Worm (Caenorhabditis elegans): ENCODE results near the gene R11H6.4.

R11H6.4 gene

ce11 chrV:14603755-14604154 lies 6.0 kb upstream of the R11H6.4 start:
- TF ChIP-seq snpc-4 (tag; optimal IDR thresholded peaks at IDR 0.05), result no peak
- no peak for TF ChIP-seq egl-27 (tag; optimal IDR thresholded peaks at IDR 0.05)
- TF ChIP-seq lin-39 (tag; optimal IDR thresholded peaks at IDR 0.05), result no peak
- no peak for TF ChIP-seq nhr-25 (tag; optimal IDR thresholded peaks at IDR 0.05)
- TF ChIP-seq ztf-4 (tag; optimal IDR thresholded peaks at IDR 0.05), result no peak
- peak; percentile 66 for TF ChIP-seq elt-1 (tag; optimal IDR thresholded peaks at IDR 0.05)
- no peak for TF ChIP-seq lsy-12 (tag; optimal IDR thresholded peaks at IDR 0.05)

- no peak for TF ChIP-seq aly-2 (tag; optimal IDR thresholded peaks at IDR 0.05)
- no peak for TF ChIP-seq ZK546.5 (tag; optimal IDR thresholded peaks at IDR 0.05)
- no peak for TF ChIP-seq sea-2 (GFP tag; optimal IDR thresholded peaks at IDR 0.05)
- no peak for TF ChIP-seq jun-1 (tag; optimal IDR thresholded peaks at IDR 0.05)
- TF ChIP-seq nhr-237 (tag; optimal IDR thresholded peaks at IDR 0.05), result no peak
- no peak for TF ChIP-seq fkh-2 (tag; optimal IDR thresholded peaks at IDR 0.05)
- TF ChIP-seq nfya-1 (tag; optimal IDR thresholded peaks at IDR 0.05; ENCODE audit: insufficient read depth), result no peak
- no peak for TF ChIP-seq unc-39 (tag; optimal IDR thresholded peaks at IDR 0.05)
- no peak for TF ChIP-seq elt-2 (tag; optimal IDR thresholded peaks at IDR 0.05)
- TF ChIP-seq ceh-9 (tag; optimal IDR thresholded peaks at IDR 0.05), result no peak
- TF ChIP-seq ztf-4 (tag; optimal IDR thresholded peaks at IDR 0.05), result no peak
- no peak for TF ChIP-seq nhr-77 (tag; optimal IDR thresholded peaks at IDR 0.05)
- TF ChIP-seq ceh-82 (tag; optimal IDR thresholded peaks at IDR 0.05), result no peak
- no peak for TF ChIP-seq nhr-76 (tag; optimal IDR thresholded peaks at IDR 0.05)
- no peak for TF ChIP-seq lin-39 (tag; optimal IDR thresholded peaks at IDR 0.05)
- TF ChIP-seq R02D3.7 (tag; optimal IDR thresholded peaks at IDR 0.05), result no peak
Observed at ce11 chrV:14610781-14611180, 1.0 kb downstream of the R11H6.4 start.

- TF ChIP-seq snpc-4 (tag; optimal IDR thresholded peaks at IDR 0.05), result no peak
- no peak for TF ChIP-seq daf-12 (tag; optimal IDR thresholded peaks at IDR 0.05)
- no peak for TF ChIP-seq skn-1 (tag; optimal IDR thresholded peaks at IDR 0.05)
- TF ChIP-seq nhr-237 (tag; optimal IDR thresholded peaks at IDR 0.05), result no peak
- peak; percentile 51 for TF ChIP-seq hmg-11 (tag; optimal IDR thresholded peaks at IDR 0.05)
- no peak for TF ChIP-seq tbx-2 (tag; optimal IDR thresholded peaks at IDR 0.05)
- TF ChIP-seq unc-39 (tag; optimal IDR thresholded peaks at IDR 0.05), result no peak
- no peak for TF ChIP-seq egl-5 (tag; optimal IDR thresholded peaks at IDR 0.05)
- TF ChIP-seq lin-39 (tag; optimal IDR thresholded peaks at IDR 0.05), result peak; percentile 39
- TF ChIP-seq nhr-11 (tag; optimal IDR thresholded peaks at IDR 0.05), result no peak
- no peak for TF ChIP-seq sea-2 (GFP tag; optimal IDR thresholded peaks at IDR 0.05)
- peak; percentile 92 for TF ChIP-seq nfya-1 (tag; optimal IDR thresholded peaks at IDR 0.05; ENCODE audit: insufficient read depth)
- no peak for TF ChIP-seq ceh-9 (tag; optimal IDR thresholded peaks at IDR 0.05)
- TF ChIP-seq zag-1 (tag; optimal IDR thresholded peaks at IDR 0.05), result no peak
- no peak for TF ChIP-seq fkh-10 (GFP tag; optimal IDR thresholded peaks at IDR 0.05)
- TF ChIP-seq fos-1 (tag; optimal IDR thresholded peaks at IDR 0.05), result no peak
- TF ChIP-seq nhr-67 (tag; optimal IDR thresholded peaks at IDR 0.05), result no peak
- no peak for TF ChIP-seq R02D3.7 (tag; optimal IDR thresholded peaks at IDR 0.05)
- TF ChIP-seq lin-15B (tag; optimal IDR thresholded peaks at IDR 0.05), result peak; percentile 55
- TF ChIP-seq pha-4 (tag; optimal IDR thresholded peaks at IDR 0.05), result peak; percentile 80
- TF ChIP-seq elt-1 (tag; optimal IDR thresholded peaks at IDR 0.05), result no peak
- no peak for TF ChIP-seq nhr-25 (tag; optimal IDR thresholded peaks at IDR 0.05)
- no peak for TF ChIP-seq ZK546.5 (tag; optimal IDR thresholded peaks at IDR 0.05)
- no peak for TF ChIP-seq nhr-43 (tag; optimal IDR thresholded peaks at IDR 0.05; ENCODE audit: poor library complexity, severe bottlenecking)
- TF ChIP-seq jun-1 (tag; optimal IDR thresholded peaks at IDR 0.05), result no peak
- no peak for TF ChIP-seq ceh-82 (tag; optimal IDR thresholded peaks at IDR 0.05)
- TF ChIP-seq pqm-1 (tag; optimal IDR thresholded peaks at IDR 0.05), result no peak
Observed at ce11 chrV:14612168-14612567, 2.4 kb downstream of the R11H6.4 start, which contains the start of the genes R11H6.5 and ccnk-1. Gene R11H6.5, minus strand, starts transcription at chrV:14612222. Gene ccnk-1, plus strand, starts transcription at chrV:14612548.

ce11 chrV:14614454-14614853 lies 4.7 kb downstream of the R11H6.4 start:
- TF ChIP-seq aly-2 (tag; optimal IDR thresholded peaks at IDR 0.05) (no peak), nfya-1 (tag; optimal IDR thresholded peaks at IDR 0.05; ENCODE audit: insufficient read depth) (peak; percentile 86), nhr-25 (tag; optimal IDR thresholded peaks at IDR 0.05) (no peak), nhr-76 (tag; optimal IDR thresholded peaks at IDR 0.05) (no peak), ceh-82 (tag; optimal IDR thresholded peaks at IDR 0.05) (no peak), daf-12 (tag; optimal IDR thresholded peaks at IDR 0.05) (no peak), ceh-28 (tag; optimal IDR thresholded peaks at IDR 0.05) (no peak)

All from whole organism, L3 larva.